Fruit fly (Drosophila melanogaster) whole organism, embryonic: ENCODE data around the gene snk.

Source experiments
- B-H1 ChIP-seq: fragments of 200-800 bp; sonication (Bioruptor generic); IDR thresholded peaks from 3 replicates; pipeline ENCODE4 v1.3.6; 2022; ENCODE audit warnings: missing biosample characterization, missing genetic modification characterization
- CG10147 ChIP-seq: fragments of 200-800 bp; sonication (Bioruptor generic); optimal IDR thresholded peaks from 2 replicates; lab custom pipeline; 2019; ENCODE audit warnings: missing biosample characterization, mild to moderate bottlenecking, missing genetic modification characterization, moderate library complexity
- CG10431 ChIP-seq: fragments of 200-800 bp; sonication (Bioruptor generic); optimal IDR thresholded peaks from 3 replicates; lab custom pipeline; 2018; ENCODE audit warnings: missing biosample characterization, mild to moderate bottlenecking, missing genetic modification characterization
- CG12104 ChIP-seq: fragments of 200-800 bp; sonication (Bioruptor generic); optimal IDR thresholded peaks from 3 replicates; lab custom pipeline; 2016; ENCODE audit warnings: missing biosample characterization, missing genetic modification characterization
- CG16815 ChIP-seq: fragments of 200-800 bp; sonication (Bioruptor generic); optimal IDR thresholded peaks from 3 replicates; lab custom pipeline; 2017; ENCODE audit warnings: missing biosample characterization, mild to moderate bottlenecking, missing genetic modification characterization
- CG1792 ChIP-seq: fragments of 200-800 bp; sonication (Bioruptor generic); optimal IDR thresholded peaks from 2 replicates; lab custom pipeline; 2016; ENCODE audit warnings: missing biosample characterization, missing genetic modification characterization
- CG2116 ChIP-seq: fragments of 200-800 bp; sonication (Bioruptor generic); optimal IDR thresholded peaks from 3 replicates; lab custom pipeline; 2018; ENCODE audit warnings: missing biosample characterization, mild to moderate bottlenecking, missing genetic modification characterization
- CG30431 ChIP-seq: fragments of 200-800 bp; sonication (Bioruptor generic); optimal IDR thresholded peaks from 2 replicates; lab custom pipeline; 2017; ENCODE audit warnings: missing biosample characterization, missing genetic modification characterization
- CG3407 ChIP-seq: fragments of 200-800 bp; sonication (Bioruptor generic); optimal IDR thresholded peaks from 2 replicates; lab custom pipeline; 2018; ENCODE audit warnings: missing biosample characterization, mild to moderate bottlenecking, missing genetic modification characterization
- CG3838 ChIP-seq: fragments of 200-800 bp; sonication (Bioruptor generic); optimal IDR thresholded peaks from 3 replicates; lab custom pipeline; 2016; ENCODE audit warnings: missing biosample characterization, missing genetic modification characterization
- CG4360 ChIP-seq: fragments of 200-800 bp; sonication (Bioruptor generic); IDR thresholded peaks from 2 replicates; pipeline ENCODE4 v1.3.6; 2022; ENCODE audit warnings: missing biosample characterization, missing genetic modification characterization
- CG5953 ChIP-seq: fragments of 200-800 bp; sonication (Bioruptor generic); IDR thresholded peaks from 2 replicates; pipeline ENCODE4 v1.3.6; 2022; ENCODE audit warnings: missing biosample characterization, missing genetic modification characterization
- CG6654 ChIP-seq: fragments of 200-800 bp; sonication (Bioruptor generic); optimal IDR thresholded peaks from 2 replicates; lab custom pipeline; 2017; ENCODE audit warnings: missing biosample characterization, mild to moderate bottlenecking, missing genetic modification characterization
- CG7357 ChIP-seq: fragments of 200-800 bp; sonication (Bioruptor generic); IDR thresholded peaks from 3 replicates; pipeline ENCODE4 v1.3.6; 2022; ENCODE audit warnings: missing biosample characterization, missing genetic modification characterization
- CG7963 ChIP-seq: fragments of 200-800 bp; sonication (Bioruptor generic); IDR thresholded peaks from 3 replicates; pipeline ENCODE4 v1.3.6; 2022; ENCODE audit warnings: missing biosample characterization, missing genetic modification characterization; ENCODE audit not compliant: partially characterized antibody
- CG8290 ChIP-seq, 3 experiments: fragments of 200-800 bp; sonication (Bioruptor generic); optimal IDR thresholded peaks; 2 replicates each; lab custom pipeline; 2016 to 2019; ENCODE audit warnings: missing biosample characterization in 3 of 3, missing genetic modification characterization in 3 of 3, mild to moderate bottlenecking in 2 of 3, moderate library complexity in 1 of 3
- CG8388 ChIP-seq: fragments of 200-800 bp; sonication (Bioruptor generic); optimal IDR thresholded peaks from 2 replicates; lab custom pipeline; 2019; ENCODE audit warnings: missing biosample characterization, mild to moderate bottlenecking, missing genetic modification characterization, moderate library complexity
- Dek ChIP-seq: fragments of 200-800 bp; sonication (Bioruptor generic); optimal IDR thresholded peaks from 3 replicates; lab custom pipeline; 2019; ENCODE audit warnings: missing biosample characterization, mild to moderate bottlenecking, missing genetic modification characterization, moderate library complexity
- Dll ChIP-seq: fragments of 200-800 bp; sonication (Bioruptor generic); IDR thresholded peaks from 4 replicates; pipeline ENCODE4 v1.3.6; 2022; ENCODE audit warnings: missing biosample characterization, missing genetic modification characterization; ENCODE audit not compliant: partially characterized antibody
- E2f1 ChIP-seq: fragments of 200-800 bp; sonication (Bioruptor generic); IDR thresholded peaks from 2 replicates; pipeline ENCODE4 v1.3.6; 2022; ENCODE audit warnings: missing biosample characterization, missing genetic modification characterization
- Kr ChIP-seq: fragments of 200-800 bp; sonication (Bioruptor generic); optimal IDR thresholded peaks from 2 replicates; lab custom pipeline; 2017; ENCODE audit warnings: missing biosample characterization, mild to moderate bottlenecking, missing genetic modification characterization
- Lhr ChIP-seq: fragments of 200-800 bp; sonication (Bioruptor generic); optimal IDR thresholded peaks from 3 replicates; lab custom pipeline; 2017; ENCODE audit warnings: mild to moderate bottlenecking, missing biosample characterization, missing genetic modification reagents, missing genetic modification characterization
- Mrtf ChIP-seq: fragments of 200-800 bp; sonication (Bioruptor generic); IDR thresholded peaks from 3 replicates; pipeline ENCODE4 v1.3.6; 2022; ENCODE audit warnings: missing biosample characterization, missing genetic modification characterization
- Myb ChIP-seq: fragments of 200-800 bp; sonication (Bioruptor generic); optimal IDR thresholded peaks from 2 replicates; lab custom pipeline; 2016; ENCODE audit warnings: missing biosample characterization, missing genetic modification characterization
- NK7.1 ChIP-seq: fragments of 200-800 bp; sonication (Bioruptor generic); optimal IDR thresholded peaks from 3 replicates; lab custom pipeline; 2016; ENCODE audit warnings: missing biosample characterization, missing genetic modification characterization
- Nf-YB ChIP-seq: fragments of 200-800 bp; sonication (Bioruptor generic); optimal IDR thresholded peaks from 3 replicates; lab custom pipeline; 2019; ENCODE audit warnings: missing biosample characterization, mild to moderate bottlenecking, missing genetic modification characterization, moderate library complexity
- Oli ChIP-seq: fragments of 200-800 bp; sonication (Bioruptor generic); optimal IDR thresholded peaks from 2 replicates; lab custom pipeline; 2018; ENCODE audit warnings: missing biosample characterization, mild to moderate bottlenecking, missing genetic modification characterization, moderate library complexity
- Optix ChIP-seq: fragments of 200-800 bp; sonication (Bioruptor generic); IDR thresholded peaks from 3 replicates; pipeline ENCODE4 v1.3.6; 2022; ENCODE audit warnings: missing biosample characterization, missing genetic modification characterization
- Pdp1 ChIP-seq, 2 experiments: fragments of 200-800 bp; sonication (Bioruptor generic); optimal IDR thresholded peaks; 3 replicates each; lab custom pipeline; 2016; ENCODE audit warnings: missing biosample characterization in 2 of 2, missing genetic modification characterization in 2 of 2, mild to moderate bottlenecking in 1 of 2, moderate library complexity in 1 of 2
- Ptx1 ChIP-seq: fragments of 200-800 bp; sonication (Bioruptor generic); IDR thresholded peaks from 2 replicates; pipeline ENCODE4 v1.3.6; 2022; ENCODE audit warnings: missing biosample characterization, missing genetic modification characterization
- Sry-β ChIP-seq: fragments of 200-800 bp; sonication (Bioruptor generic); optimal IDR thresholded peaks from 2 replicates; lab custom pipeline; 2018; ENCODE audit warnings: missing biosample characterization, mild to moderate bottlenecking, missing genetic modification characterization, moderate library complexity
- bbx ChIP-seq: fragments of 200-800 bp; sonication (Bioruptor generic); IDR thresholded peaks from 2 replicates; pipeline ENCODE4 v1.3.6; 2022; ENCODE audit warnings: missing biosample characterization, missing genetic modification characterization; ENCODE audit not compliant: partially characterized antibody
- bsh ChIP-seq, 2 experiments: fragments of 200-800 bp; sonication (Bioruptor generic); optimal IDR thresholded peaks; 2 replicates each; lab custom pipeline; 2017 to 2018; ENCODE audit warnings: mild to moderate bottlenecking in 2 of 2, missing biosample characterization in 2 of 2, missing genetic modification characterization in 2 of 2, moderate library complexity in 1 of 2
- cas ChIP-seq: fragments of 200-800 bp; sonication (Bioruptor generic); IDR thresholded peaks from 2 replicates; pipeline ENCODE4 v1.3.6; 2022; ENCODE audit warnings: missing biosample characterization, missing genetic modification characterization
- dm ChIP-seq: fragments of 200-800 bp; sonication (Bioruptor generic); optimal IDR thresholded peaks from 3 replicates; lab custom pipeline; 2016; ENCODE audit warnings: missing biosample characterization, missing genetic modification characterization
- fd96Cb ChIP-seq: fragments of 200-800 bp; sonication (Bioruptor generic); optimal IDR thresholded peaks from 2 replicates; lab custom pipeline; 2018; ENCODE audit warnings: missing biosample characterization, mild to moderate bottlenecking, missing genetic modification characterization, moderate library complexity
- h ChIP-seq: fragments of >200 bp; optimal IDR thresholded peaks from 2 replicates; lab custom pipeline; 2017
- hth ChIP-seq: fragments of >200 bp; optimal IDR thresholded peaks from 2 replicates; lab custom pipeline; 2017; ENCODE audit warnings: inconsistent platforms
- kah ChIP-seq: fragments of 200-800 bp; sonication (Bioruptor generic); optimal IDR thresholded peaks from 2 replicates; lab custom pipeline; 2018; ENCODE audit warnings: missing biosample characterization, mild to moderate bottlenecking, missing genetic modification characterization
- lilli ChIP-seq: fragments of 200-800 bp; sonication (Bioruptor generic); optimal IDR thresholded peaks from 3 replicates; lab custom pipeline; 2016; ENCODE audit warnings: missing biosample characterization, missing genetic modification characterization
- repo ChIP-seq: fragments of 200-800 bp; sonication (Bioruptor generic); optimal IDR thresholded peaks from 2 replicates; lab custom pipeline; 2016; ENCODE audit warnings: missing biosample characterization, missing genetic modification characterization
- run ChIP-seq: fragments of 200-800 bp; sonication (Bioruptor generic); optimal IDR thresholded peaks from 3 replicates; lab custom pipeline; 2018; ENCODE audit warnings: missing biosample characterization, mild to moderate bottlenecking, missing genetic modification characterization
- sd ChIP-seq: fragments of 200-800 bp; sonication (Bioruptor generic); optimal IDR thresholded peaks from 3 replicates; lab custom pipeline; 2018; ENCODE audit warnings: missing biosample characterization, mild to moderate bottlenecking, missing genetic modification characterization, moderate library complexity
- sim ChIP-seq: fragments of 200-800 bp; sonication (Bioruptor generic); IDR thresholded peaks from 2 replicates; pipeline ENCODE4 v1.3.6; 2022; ENCODE audit warnings: missing biosample characterization, missing genetic modification characterization
- sug ChIP-seq: fragments of 200-800 bp; optimal IDR thresholded peaks from 2 replicates; lab custom pipeline; 2019; ENCODE audit warnings: missing biosample characterization, mild to moderate bottlenecking, missing genetic modification characterization, moderate library complexity
- tio ChIP-seq: fragments of 200-800 bp; sonication (Bioruptor generic); optimal IDR thresholded peaks from 2 replicates; lab custom pipeline; 2017; ENCODE audit warnings: missing biosample characterization, missing genetic modification characterization, inconsistent platforms
- tll ChIP-seq, 2 experiments: fragments of 200-800 bp in 1 of 2; fragments of >200 bp in 1 of 2; sonication (Bioruptor generic) in 1 of 2; optimal IDR thresholded peaks; 2 replicates each; lab custom pipeline; 2017 to 2019; ENCODE audit warnings: missing biosample characterization in 2 of 2, missing genetic modification characterization in 2 of 2, mild to moderate bottlenecking in 1 of 2, moderate library complexity in 1 of 2
- tna ChIP-seq: fragments of 200-800 bp; sonication (Bioruptor generic); IDR thresholded peaks from 2 replicates; pipeline ENCODE4 v1.3.6; 2022; ENCODE audit warnings: missing biosample characterization, missing genetic modification characterization; ENCODE audit not compliant: partially characterized antibody
- vvl ChIP-seq: fragments of 200-800 bp; sonication (Bioruptor generic); IDR thresholded peaks from 2 replicates; pipeline ENCODE4 v1.3.6; 2022; ENCODE audit warnings: missing biosample characterization, missing genetic modification characterization
- zfh1 ChIP-seq: fragments of 200-800 bp; sonication (Bioruptor generic); IDR thresholded peaks from 3 replicates; pipeline ENCODE4 v1.3.6; 2022; ENCODE audit warnings: missing biosample characterization, missing genetic modification characterization

Gene snk

DNA sequence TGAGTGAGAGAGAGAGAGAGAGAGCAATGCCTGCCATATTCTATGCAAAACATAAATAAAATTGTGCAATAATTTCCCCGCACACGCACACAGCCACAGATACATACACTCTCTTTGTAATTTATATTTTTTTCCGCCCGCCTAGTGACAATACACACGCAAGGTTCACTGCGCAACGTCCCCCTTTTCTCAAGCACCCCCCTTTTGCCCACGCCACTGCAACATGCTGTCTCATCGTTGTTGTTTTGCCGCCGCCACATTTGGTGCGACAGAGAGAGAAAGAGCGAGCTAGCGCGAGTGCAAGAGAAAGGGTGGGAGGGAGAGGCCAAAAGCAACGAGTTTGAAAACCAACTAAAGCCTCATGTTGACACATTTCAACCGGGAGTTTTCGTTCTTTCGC is 30.2 kb downstream of the snk start (continued):
- TF ChIP-seq Optix (GFP tag; lab: Robert Waterston, UW), result peak; percentile 71; the same call in 2 of the 3 replicates
- TF ChIP-seq tio, result no peak
- no peak for TF ChIP-seq CG7963 (GFP tag; lab: Robert Waterston, UW)
- peak; percentile 53; the same call in 1 of the 2 replicates for TF ChIP-seq CG4360 (GFP tag; lab: Robert Waterston, UW)
- peak; percentile 23 for TF ChIP-seq Nf-YB (GFP tag; lab: Kevin White, UChicago)
- peak; percentile 27 for TF ChIP-seq CG12104 (GFP tag; lab: Kevin White, UChicago)
- TF ChIP-seq CG10431 (GFP tag; lab: Kevin White, UChicago), result no peak
- TF ChIP-seq CG2116 (GFP tag; lab: Kevin White, UChicago), result no peak
- peak in 1 of 2 experiments; percentile 45 for TF ChIP-seq bsh (GFP tag; optimal IDR thresholded peaks at IDR 0.05; lab: Kevin White, UChicago)
- TF ChIP-seq zfh1 (GFP tag; lab: Robert Waterston, UW), result peak; percentile 75; the same call in 2 of the 3 replicates
- TF ChIP-seq kah (GFP tag; lab: Kevin White, UChicago), result no peak
- TF ChIP-seq CG5953, result 0 out of 2 replicates have a peak, but pooled peaks have one; percentile 24
- TF ChIP-seq bbx (GFP tag; lab: Robert Waterston, UW), result 0 out of 2 replicates have a peak, but pooled peaks have one; percentile 17
- TF ChIP-seq cas (GFP tag; lab: Robert Waterston, UW), result no peak
- peak; percentile 54 for TF ChIP-seq CG3838 (GFP tag; lab: Kevin White, UChicago)
- no peak for TF ChIP-seq CG3407 (GFP tag; lab: Kevin White, UChicago)
- TF ChIP-seq CG30431, result peak; percentile 1
- TF ChIP-seq Mrtf (GFP tag; lab: Robert Waterston, UW), result 0 out of 3 replicates have a peak, but pooled peaks have one; percentile 23
- TF ChIP-seq E2f1, result peak; percentile 58
- peak in 1 of 2 experiments; percentile 55 for TF ChIP-seq tll (GFP tag; optimal IDR thresholded peaks at IDR 0.05; lab: Kevin White, UChicago)
- no peak for TF ChIP-seq Dll
- TF ChIP-seq Oli (tag; lab: Kevin White, UChicago), result peak; percentile 38
- TF ChIP-seq fd96Cb (tag; lab: Kevin White, UChicago), result no peak
- TF ChIP-seq Sry-β (GFP tag; lab: Kevin White, UChicago), result no peak
- TF ChIP-seq dm, result peak; percentile 80
- TF ChIP-seq repo, result peak; percentile 47
- peak; percentile 43 for TF ChIP-seq CG10147 (GFP tag; lab: Kevin White, UChicago)
- peak; percentile 51 for TF ChIP-seq Myb
- TF ChIP-seq Dek, result peak; percentile 0
- 0 out of 3 replicates have a peak, but pooled peaks have one; percentile 29 for TF ChIP-seq CG7357 (GFP tag; lab: Robert Waterston, UW)
- TF ChIP-seq CG8388, result no peak
- no peak for TF ChIP-seq CG1792 (GFP tag; lab: Kevin White, UChicago)
- peak; percentile 59 for TF ChIP-seq NK7.1 (GFP tag; lab: Kevin White, UChicago)
- peak; percentile 54; the same call in 2 of the 3 replicates for TF ChIP-seq B-H1
- TF ChIP-seq tna (GFP tag; lab: Robert Waterston, UW), result no peak
- no peak for TF ChIP-seq Kr (GFP tag; lab: Kevin White, UChicago)
- no peak for TF ChIP-seq run
- no peak for TF ChIP-seq Lhr (GFP tag; lab: Kevin White, UChicago)
- 0 out of 2 replicates have a peak, but pooled peaks have one; percentile 30 for TF ChIP-seq sim (GFP tag; lab: Robert Waterston, UW)
- TF ChIP-seq Ptx1 (GFP tag; lab: Robert Waterston, UW), result peak; percentile 77
- TF ChIP-seq sug (tag; lab: Kevin White, UChicago), result peak; percentile 1
- no peak for TF ChIP-seq hth (lab: Kevin White, UChicago)
- no peak for TF ChIP-seq sd (tag; lab: Kevin White, UChicago)
- no peak for TF ChIP-seq CG6654 (GFP tag; lab: Kevin White, UChicago)
- peak; percentile 81 for TF ChIP-seq lilli
- peak; percentile 29 for TF ChIP-seq CG16815 (GFP tag; lab: Kevin White, UChicago)
- TF ChIP-seq vvl (GFP tag; lab: Robert Waterston, UW), result peak; percentile 84
- TF ChIP-seq CG8290 (GFP tag; optimal IDR thresholded peaks at IDR 0.05; lab: Kevin White, UChicago), result no peak
- peak in 1 of 2 experiments; percentile 77 for TF ChIP-seq CG8290 (tag; optimal IDR thresholded peaks at IDR 0.05; lab: Kevin White, UChicago)
- no peak for TF ChIP-seq h (lab: Kevin White, UChicago)
- peak; percentile 51 to 79 for TF ChIP-seq Pdp1 (GFP tag; optimal IDR thresholded peaks at IDR 0.05; lab: Kevin White, UChicago)
